Fruit fly (Drosophila melanogaster) whole organism, adult: ENCODE measurements around the gene His4r.

ENCODE experiments used
- CG11617 ChIP-seq: fragments of 200-800 bp; sonication (Bioruptor generic); optimal IDR thresholded peaks from 2 replicates; lab custom pipeline; 2017; ENCODE audit warnings: mild to moderate bottlenecking, missing biosample characterization, missing genetic modification reagents, missing genetic modification characterization
- CG12768 ChIP-seq: fragments of 200-800 bp; sonication (Bioruptor generic); optimal IDR thresholded peaks from 2 replicates; lab custom pipeline; 2017; ENCODE audit warnings: missing biosample characterization, missing genetic modification characterization, mild to moderate bottlenecking, moderate library complexity, missing genetic modification reagents
- CG14711 ChIP-seq: fragments of 200-800 bp; sonication (Bioruptor generic); optimal IDR thresholded peaks from 2 replicates; lab custom pipeline; 2018; ENCODE audit warnings: missing biosample characterization, mild to moderate bottlenecking, missing genetic modification characterization, moderate library complexity
- CG1620 ChIP-seq: fragments of 200-800 bp; sonication (Bioruptor generic); optimal IDR thresholded peaks from 2 replicates; lab custom pipeline; 2016; ENCODE audit warnings: missing biosample characterization, missing genetic modification characterization
- CG33017 ChIP-seq: fragments of 200-800 bp; sonication (Bioruptor generic); optimal IDR thresholded peaks from 2 replicates; lab custom pipeline; 2018; ENCODE audit warnings: missing biosample characterization, mild to moderate bottlenecking, missing genetic modification characterization, moderate library complexity
- CG5204 ChIP-seq: fragments of 200-800 bp; sonication (Bioruptor generic); optimal IDR thresholded peaks from 2 replicates; lab custom pipeline; 2016; ENCODE audit warnings: missing biosample characterization, missing genetic modification characterization
- CG7045 ChIP-seq: fragments of 200-800 bp; sonication (Bioruptor generic); optimal IDR thresholded peaks from 2 replicates; lab custom pipeline; 2017; ENCODE audit warnings: missing biosample characterization, mild to moderate bottlenecking, missing genetic modification characterization
- CG7101 ChIP-seq: fragments of 200-800 bp; sonication (Bioruptor generic); optimal IDR thresholded peaks from 2 replicates; lab custom pipeline; 2018; ENCODE audit warnings: missing biosample characterization, mild to moderate bottlenecking, missing genetic modification characterization, moderate library complexity
- Clk ChIP-seq: fragments of 200-800 bp; sonication (Bioruptor generic); optimal IDR thresholded peaks from 2 replicates; lab custom pipeline; 2017; ENCODE audit warnings: missing biosample characterization, missing genetic modification characterization
- Crg-1 ChIP-seq: fragments of 200-800 bp; sonication (Bioruptor generic); optimal IDR thresholded peaks from 2 replicates; lab custom pipeline; 2016; ENCODE audit warnings: missing biosample characterization, missing genetic modification characterization
- Hr96 ChIP-seq: fragments of 200-800 bp; sonication (Bioruptor generic); optimal IDR thresholded peaks from 2 replicates; lab custom pipeline; 2016; ENCODE audit warnings: missing biosample characterization, missing genetic modification characterization
- Mnt ChIP-seq: fragments of 200-800 bp; sonication (Bioruptor generic); optimal IDR thresholded peaks from 2 replicates; lab custom pipeline; 2016; ENCODE audit warnings: missing biosample characterization, mild to moderate bottlenecking, missing genetic modification characterization
- bab1 ChIP-seq: fragments of 200-800 bp; sonication (Bioruptor generic); optimal IDR thresholded peaks from 3 replicates; lab custom pipeline; 2019; ENCODE audit warnings: missing biosample characterization, mild to moderate bottlenecking, missing genetic modification characterization, moderate library complexity
- cic ChIP-seq: fragments of 200-800 bp; sonication (Bioruptor generic); optimal IDR thresholded peaks from 2 replicates; lab custom pipeline; 2017; ENCODE audit warnings: missing biosample characterization, mild to moderate bottlenecking, missing genetic modification characterization, moderate library complexity
- cnc ChIP-seq, 2 experiments: fragments of >200 bp; optimal IDR thresholded peaks; 2 replicates each; lab custom pipeline; 2017
- kay ChIP-seq: fragments of 200-800 bp; sonication (Bioruptor generic); peaks from one replicate; lab custom pipeline; 2016; ENCODE audit warnings: missing biosample characterization, missing genetic modification characterization, borderline replicate concordance
- ovo ChIP-seq: fragments of 200-800 bp; sonication (Bioruptor generic); optimal IDR thresholded peaks from 2 replicates; lab custom pipeline; 2016; ENCODE audit warnings: missing biosample characterization, missing genetic modification characterization
- pad ChIP-seq: fragments of 200-800 bp; sonication (Bioruptor generic); optimal IDR thresholded peaks from 3 replicates; lab custom pipeline; 2017; ENCODE audit warnings: missing biosample characterization, missing genetic modification characterization, mild to moderate bottlenecking, moderate library complexity, missing genetic modification reagents
- tj ChIP-seq: fragments of 200-800 bp; sonication (Bioruptor generic); optimal IDR thresholded peaks from 3 replicates; lab custom pipeline; 2017; ENCODE audit warnings: missing biosample characterization, mild to moderate bottlenecking, missing genetic modification characterization, moderate library complexity
- toe ChIP-seq: fragments of 200-800 bp; sonication (Bioruptor generic); optimal IDR thresholded peaks from 2 replicates; lab custom pipeline; 2016; ENCODE audit warnings: missing biosample characterization, missing genetic modification characterization

His4r gene

DNA sequence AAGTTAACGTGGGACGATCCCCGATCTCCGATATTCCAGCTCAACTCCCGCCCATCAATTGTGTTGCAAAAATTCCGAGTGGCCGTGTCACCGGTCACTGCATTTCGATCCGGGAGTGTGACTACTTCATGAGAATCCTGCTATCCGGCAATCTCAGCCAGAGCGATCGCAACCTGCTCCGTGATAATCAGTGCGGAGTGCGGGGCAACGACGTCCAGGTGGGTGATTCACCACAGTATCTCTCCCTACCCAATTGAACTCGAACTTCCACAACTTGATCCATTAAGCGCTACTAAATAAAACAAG is 32.0 kb downstream of the His4r start:
- TF ChIP-seq CG12768 (GFP tag; lab: Kevin White, UChicago) (no peak), CG7101 (tag; lab: Kevin White, UChicago) (no peak)

dm6 chr3R:14658170-14658569 is 32.6 kb downstream of the His4r start:
- TF ChIP-seq CG7045 (GFP tag; lab: Kevin White, UChicago) (no peak), kay (GFP tag; lab: Kevin White, UChicago) (no peak), CG11617 (GFP tag; lab: Kevin White, UChicago) (no peak), CG12768 (GFP tag; lab: Kevin White, UChicago) (no peak), cnc (optimal IDR thresholded peaks at IDR 0.05; lab: Kevin White, UChicago) (no peak), cic (GFP tag; lab: Kevin White, UChicago) (no peak), CG1620 (GFP tag; lab: Kevin White, UChicago) (no peak), Crg-1 (GFP tag; lab: Kevin White, UChicago) (no peak), pad (GFP tag; lab: Kevin White, UChicago) (no peak), CG14711 (tag; lab: Kevin White, UChicago) (no peak), Mnt (no peak), CG33017 (tag; lab: Kevin White, UChicago) (no peak), Clk (GFP tag; lab: Kevin White, UChicago) (no peak), bab1 (GFP tag; lab: Kevin White, UChicago) (no peak), tj (no peak), ovo (no peak), CG7101 (tag; lab: Kevin White, UChicago) (no peak), toe (GFP tag; lab: Kevin White, UChicago) (no peak), Hr96 (GFP tag; lab: Kevin White, UChicago) (no peak)

DNA sequence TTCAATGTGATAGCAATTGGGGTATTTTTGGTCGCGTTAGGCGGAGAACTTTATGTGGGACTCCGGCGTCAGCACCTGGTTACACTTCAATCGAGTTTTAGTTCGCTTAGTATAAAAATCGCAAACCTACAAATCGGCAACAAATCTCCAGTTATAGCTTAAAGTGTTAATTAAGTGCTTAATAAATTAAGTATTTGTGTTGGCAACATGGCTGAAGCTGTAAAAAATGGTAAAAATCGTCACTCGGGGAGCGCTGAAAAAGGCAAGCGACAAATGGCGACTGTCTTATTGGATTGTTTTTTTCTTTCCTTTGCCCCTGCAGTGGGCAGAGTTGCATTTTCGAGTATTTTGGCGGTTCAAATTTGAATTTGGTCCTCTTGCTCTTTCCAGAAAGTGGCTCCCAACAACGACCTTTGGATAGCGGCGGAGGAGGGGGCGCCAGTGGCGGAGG is 33.8 kb downstream of the His4r start, which contains the start of gene Hexim:
Hexim (plus strand) TSS at position 85 of the 451 bp plus-strand sequence.
- TF ChIP-seq kay (GFP tag; lab: Kevin White, UChicago) (no peak), cic (GFP tag; lab: Kevin White, UChicago) (peak; percentile 35), bab1 (GFP tag; lab: Kevin White, UChicago) (peak; percentile 75), CG14711 (tag; lab: Kevin White, UChicago) (peak; percentile 30), ovo (no peak), cnc (optimal IDR thresholded peaks at IDR 0.05; lab: Kevin White, UChicago) (no peak), Clk (GFP tag; lab: Kevin White, UChicago) (no peak), toe (GFP tag; lab: Kevin White, UChicago) (no peak), CG1620 (GFP tag; lab: Kevin White, UChicago) (peak; percentile 23), CG7045 (GFP tag; lab: Kevin White, UChicago) (no peak), CG11617 (GFP tag; lab: Kevin White, UChicago) (peak; percentile 45), tj (peak; percentile 32), CG12768 (GFP tag; lab: Kevin White, UChicago) (peak; percentile 41), CG7101 (tag; lab: Kevin White, UChicago) (peak; percentile 3), Mnt (peak; percentile 34), pad (GFP tag; lab: Kevin White, UChicago) (peak; percentile 16), Hr96 (GFP tag; lab: Kevin White, UChicago) (no peak), Crg-1 (GFP tag; lab: Kevin White, UChicago) (peak; percentile 58), CG33017 (tag; lab: Kevin White, UChicago) (no peak), CG5204 (GFP tag; lab: Kevin White, UChicago) (no peak)

- TF ChIP-seq ovo (peak; percentile 84), bab1 (GFP tag; lab: Kevin White, UChicago) (peak; percentile 10), pad (GFP tag; lab: Kevin White, UChicago) (no peak)
Measured at dm6 chr3R:14662989-14663500, 37.5 kb downstream of the His4r start, which contains the start of the genes Rad17 and BigH1. TSS of gene Rad17 (minus strand) at chr3R:14663197. TSS of gene BigH1 (plus strand) at chr3R:14663450.

DNA sequence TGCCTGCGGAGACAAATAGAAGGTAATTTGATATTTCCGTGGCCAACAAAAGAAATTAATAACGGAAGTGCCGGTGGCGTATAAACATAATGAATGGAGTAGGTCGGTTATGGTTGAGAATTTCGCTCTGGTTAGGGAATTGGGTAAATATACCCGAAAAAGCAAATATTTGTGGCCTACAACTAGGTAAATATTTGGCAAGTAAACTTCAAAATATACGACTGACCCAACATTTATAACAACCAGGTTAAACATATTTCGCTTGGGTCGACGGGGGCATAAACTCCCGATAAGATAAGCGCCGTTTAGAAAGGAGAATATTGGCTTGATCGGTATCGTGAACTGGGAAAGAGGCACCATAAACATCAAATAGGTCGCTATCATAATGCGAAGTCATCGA is 45.3 kb downstream of the His4r start:
- TF ChIP-seq CG33017 (tag; lab: Kevin White, UChicago): peak; percentile 5
- peak; percentile 46 for TF ChIP-seq CG7101 (tag; lab: Kevin White, UChicago)
- no peak for TF ChIP-seq CG7045 (GFP tag; lab: Kevin White, UChicago)

DNA sequence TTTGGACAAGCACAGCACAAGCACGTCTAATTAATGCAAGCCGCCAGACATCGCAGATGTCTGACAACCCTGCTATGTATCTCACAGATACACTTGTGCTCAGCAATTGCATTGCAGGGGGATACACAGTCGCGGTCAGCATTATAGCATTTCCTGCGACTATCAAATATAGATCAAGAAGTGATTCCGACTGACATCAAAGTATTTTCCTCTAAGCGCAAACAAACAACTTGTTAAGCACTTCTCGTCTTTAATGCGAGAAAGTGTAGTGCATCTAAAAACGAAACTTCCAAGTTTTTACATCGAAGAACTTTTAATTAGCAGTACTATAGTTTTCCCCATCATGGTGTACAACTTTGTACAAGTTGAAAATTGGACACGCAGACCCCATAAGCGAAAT is 47.4 kb downstream of the His4r start:
- TF ChIP-seq pad (GFP tag; lab: Kevin White, UChicago) (no peak), CG1620 (GFP tag; lab: Kevin White, UChicago) (no peak), CG7045 (GFP tag; lab: Kevin White, UChicago) (no peak), ovo (no peak), CG11617 (GFP tag; lab: Kevin White, UChicago) (no peak), CG12768 (GFP tag; lab: Kevin White, UChicago) (no peak), CG14711 (tag; lab: Kevin White, UChicago) (no peak), CG5204 (GFP tag; lab: Kevin White, UChicago) (no peak), kay (GFP tag; lab: Kevin White, UChicago) (no peak), Hr96 (GFP tag; lab: Kevin White, UChicago) (no peak), Crg-1 (GFP tag; lab: Kevin White, UChicago) (no peak), CG33017 (tag; lab: Kevin White, UChicago) (no peak), CG7101 (tag; lab: Kevin White, UChicago) (no peak), cnc (optimal IDR thresholded peaks at IDR 0.05; lab: Kevin White, UChicago) (no peak), Mnt (no peak), toe (GFP tag; lab: Kevin White, UChicago) (no peak), bab1 (GFP tag; lab: Kevin White, UChicago) (no peak), Clk (GFP tag; lab: Kevin White, UChicago) (no peak)
